Comparison of ENCODE assay signal across 1 worm cellular context in the genomic region with DNA sequence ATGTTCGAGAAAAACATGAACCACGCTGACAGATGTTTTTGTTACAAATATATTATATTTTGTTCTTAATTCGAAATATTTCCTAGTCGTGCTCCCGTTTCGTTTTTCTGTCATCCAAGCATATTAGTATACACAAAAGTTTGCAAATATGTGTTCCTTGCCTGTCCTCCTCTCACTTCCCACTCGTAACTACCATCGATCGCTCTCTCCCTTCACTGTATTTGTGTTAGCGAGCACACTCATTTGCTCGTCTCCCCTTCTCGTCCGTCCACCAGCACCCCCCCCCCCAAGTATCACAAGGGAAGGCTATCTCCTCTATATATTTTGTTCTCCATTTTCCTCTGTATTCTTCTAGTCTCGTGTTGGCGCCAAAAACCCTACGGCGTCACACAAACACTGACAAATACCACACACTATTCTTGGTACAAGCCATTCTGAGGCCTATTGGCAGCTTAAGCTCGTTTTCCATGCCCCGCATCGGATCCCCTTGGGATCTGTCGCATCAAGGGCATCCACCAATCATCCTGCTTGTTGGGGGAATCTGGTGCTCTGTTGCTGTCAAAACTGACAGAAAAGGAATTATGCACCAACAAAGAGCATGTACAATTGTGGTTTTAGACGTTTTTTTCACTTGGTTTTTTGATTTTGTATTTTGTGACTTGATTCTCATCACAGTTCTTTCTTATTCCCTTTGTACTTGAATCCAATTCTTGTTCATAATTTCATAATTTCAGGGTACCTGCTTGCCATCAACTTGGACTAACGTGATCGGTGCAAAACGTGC.
A peak's percentile ranks its signal among the peaks of the same experiment; 100 is the strongest.
TF ChIP-seq lines count a peak whose summit lies in the region.

A gene (plus strand): TSS at position 734 of the 784 bp plus-strand sequence.

TF ChIP-seq in whole organism, L3 larva, 47 proteins besides CTCF, POLR2A, EP300 and RAD21 (continued from another document):
- TF ChIP-seq ceh-28 (tag; optimal IDR thresholded peaks at IDR 0.05; lab: Kevin White, UChicago) (no peak), egl-5 (tag; optimal IDR thresholded peaks at IDR 0.05; lab: Kevin White, UChicago) (no peak), unc-62 (GFP tag; optimal IDR thresholded peaks at IDR 0.05; lab: Kevin White, UChicago) (peak; percentile 45), elt-2 (tag; optimal IDR thresholded peaks at IDR 0.05; lab: Kevin White, UChicago) (peak; percentile 19)
TF ChIP-seq in whole organism, L3 larva: peak in this region for 5.
